Fruit fly (Drosophila melanogaster): ENCODE results near the gene PRY.
"Not testable (repeated sequence)": the region's sequence is repeated elsewhere in the genome, so short reads cannot be mapped to it uniquely, and the experiment has no call there.

DNA sequence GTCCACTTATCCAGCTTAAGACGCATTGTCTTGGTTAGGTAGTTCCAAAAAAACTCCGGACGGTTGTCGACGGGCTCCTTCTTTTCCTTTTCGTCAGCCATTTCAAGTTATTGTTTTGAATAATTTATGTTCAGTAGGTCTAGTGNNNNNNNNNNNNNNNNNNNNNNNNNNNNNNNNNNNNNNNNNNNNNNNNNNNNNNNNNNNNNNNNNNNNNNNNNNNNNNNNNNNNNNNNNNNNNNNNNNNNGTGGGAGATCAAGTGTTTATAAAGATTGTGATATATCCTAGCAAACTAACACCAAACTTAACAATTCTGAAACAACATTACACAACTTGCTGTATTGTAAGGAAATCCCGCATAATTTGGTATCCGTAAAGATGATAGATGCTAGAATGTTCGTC lies 54.4 kb downstream of the PRY start, which contains the start of gene kl-5:
- not testable (repeated sequence) for TF ChIP-seq Hr78, N, h (GFP tag; optimal IDR thresholded peaks at IDR 0.05)
